Worm (Caenorhabditis elegans) whole organism, young adult: ENCODE results near the gene R160.5.
"Not testable (repeated sequence)": the region's sequence is repeated elsewhere in the genome, so short reads cannot be mapped to it uniquely, and the experiment has no call there.

Experiments used
- C17E4.6 ChIP-seq: fragments of 200-800 bp; sonication (Bioruptor generic); IDR thresholded peaks from 2 replicates; pipeline ENCODE4 v1.3.6; 2022; ENCODE audit warnings: missing genetic modification reagents, missing genetic modification characterization, missing compliant biosample characterization
- D2030.7 ChIP-seq: fragments of 200-800 bp; sonication (Bioruptor generic); IDR thresholded peaks from 2 replicates; pipeline ENCODE4 v1.3.6; 2022; ENCODE audit warnings: missing genetic modification reagents, missing genetic modification characterization, missing compliant biosample characterization
- F33H1.4 ChIP-seq: fragments of 200-800 bp; sonication (Bioruptor generic); IDR thresholded peaks from 2 replicates; pipeline ENCODE4 v1.3.6; 2022; ENCODE audit warnings: missing genetic modification reagents, missing genetic modification characterization, missing compliant biosample characterization
- F37B4.10 ChIP-seq: fragments of 200-800 bp; sonication (Bioruptor generic); IDR thresholded peaks from 2 replicates; pipeline ENCODE4 v1.3.6; 2022; ENCODE audit warnings: missing genetic modification characterization, missing compliant biosample characterization
- F49E8.2 ChIP-seq: sonication (generic microtip); optimal IDR thresholded peaks from 3 replicates; lab custom pipeline; 2017; ENCODE audit warnings: missing genetic modification characterization, mild to moderate bottlenecking, missing compliant biosample characterization, antibody characterized with exemption, moderate library complexity; ENCODE audit not compliant: insufficient read depth
- K12H6.12 ChIP-seq: fragments of 200-800 bp; sonication (Bioruptor generic); optimal IDR thresholded peaks from 2 replicates; lab custom pipeline; 2018; ENCODE audit warnings: mild to moderate bottlenecking, missing genetic modification characterization, missing compliant biosample characterization
- ZK185.1 ChIP-seq: sonication (generic microtip); optimal IDR thresholded peaks from 2 replicates; lab custom pipeline; 2016; ENCODE audit warnings: mild to moderate bottlenecking, missing genetic modification characterization, missing compliant biosample characterization; ENCODE audit not compliant: poor library complexity, severe bottlenecking
- akir-1 ChIP-seq: fragments of 200-800 bp; sonication (Bioruptor generic); optimal IDR thresholded peaks from 2 replicates; lab custom pipeline; 2018; ENCODE audit warnings: mild to moderate bottlenecking, missing genetic modification characterization, moderate library complexity, missing compliant biosample characterization
- cebp-1 ChIP-seq, 2 experiments: fragments of 200-800 bp in 1 of 2; sonication (Bioruptor generic) in 1 of 2; sonication (generic microtip) in 1 of 2; IDR thresholded peaks in 1 of 2; optimal IDR thresholded peaks in 1 of 2; 2 replicates each; pipeline versions ENCODE4 v1.3.6 to Lab custom; 2017 to 2022; ENCODE audit warnings: missing compliant biosample characterization in 2 of 2, missing genetic modification characterization in 2 of 2, mild to moderate bottlenecking in 1 of 2, missing genetic modification reagents in 1 of 2, moderate library complexity in 1 of 2
- dox-1 ChIP-seq: fragments of 200-800 bp; sonication (Bioruptor generic); IDR thresholded peaks from 2 replicates; pipeline ENCODE4 v1.3.6; 2022; ENCODE audit warnings: missing genetic modification reagents, missing genetic modification characterization, missing compliant biosample characterization
- egl-18 ChIP-seq: fragments of 200-800 bp; sonication (Bioruptor generic); IDR thresholded peaks from 2 replicates; pipeline ENCODE4 v1.3.6; 2022; ENCODE audit warnings: missing genetic modification reagents, missing genetic modification characterization, missing compliant biosample characterization
- hlh-26 ChIP-seq: fragments of 200-800 bp; sonication (Bioruptor generic); conservative IDR thresholded peaks from 2 replicates; pipeline ENCODE4 v1.3.6; 2022; ENCODE audit warnings: missing genetic modification reagents, missing genetic modification characterization, missing compliant biosample characterization
- hsf-1 ChIP-seq: fragments of 200-800 bp; sonication (Bioruptor generic); IDR thresholded peaks from 2 replicates; pipeline ENCODE4 v1.3.6; 2022; ENCODE audit warnings: missing genetic modification reagents, missing genetic modification characterization, missing compliant biosample characterization
- let-526 ChIP-seq: fragments of 200-800 bp; sonication (Bioruptor generic); IDR thresholded peaks from 2 replicates; pipeline ENCODE4 v1.3.6; 2022; ENCODE audit warnings: missing genetic modification reagents, missing genetic modification characterization, missing compliant biosample characterization
- lin-54 ChIP-seq: fragments of 200-800 bp; sonication (Bioruptor generic); optimal IDR thresholded peaks from 2 replicates; lab custom pipeline; 2018; ENCODE audit warnings: mild to moderate bottlenecking, missing genetic modification characterization, missing compliant biosample characterization
- lsl-1 ChIP-seq: fragments of 200-800 bp; sonication (Bioruptor generic); optimal IDR thresholded peaks from 2 replicates; lab custom pipeline; 2018; ENCODE audit warnings: mild to moderate bottlenecking, missing genetic modification characterization, moderate library complexity, missing compliant biosample characterization
- madf-10 ChIP-seq: sonication (generic microtip); optimal IDR thresholded peaks from 2 replicates; lab custom pipeline; 2016; ENCODE audit warnings: mild to moderate bottlenecking, missing genetic modification characterization, missing compliant biosample characterization
- madf-3 ChIP-seq: fragments of 200-800 bp; sonication (Bioruptor generic); IDR thresholded peaks from 2 replicates; pipeline ENCODE4 v1.3.6; 2022; ENCODE audit warnings: missing genetic modification reagents, missing genetic modification characterization, missing compliant biosample characterization
- mes-4 ChIP-seq: sonication (generic microtip); optimal IDR thresholded peaks from 2 replicates; lab custom pipeline; 2016; ENCODE audit warnings: missing genotype, missing genetic modification characterization, missing compliant biosample characterization
- mxl-1 ChIP-seq: sonication (generic microtip); optimal IDR thresholded peaks from 2 replicates; lab custom pipeline; 2016; ENCODE audit warnings: missing genetic modification characterization, missing compliant biosample characterization
- nfya-2 ChIP-seq: fragments of 200-800 bp; sonication (Bioruptor generic); IDR thresholded peaks from 2 replicates; pipeline ENCODE4 v1.3.6; 2022; ENCODE audit warnings: missing genetic modification reagents, missing genetic modification characterization, missing compliant biosample characterization
- nhr-90 ChIP-seq: sonication (generic microtip); optimal IDR thresholded peaks from 2 replicates; lab custom pipeline; 2016; ENCODE audit warnings: missing genotype, mild to moderate bottlenecking, missing genetic modification characterization, missing compliant biosample characterization
- pbrm-1 ChIP-seq: fragments of 200-800 bp; sonication (Bioruptor generic); IDR thresholded peaks from 2 replicates; pipeline ENCODE4 v1.3.6; 2022; ENCODE audit warnings: missing genetic modification reagents, missing genetic modification characterization, missing compliant biosample characterization
- ztf-22 ChIP-seq: fragments of 200-800 bp; sonication (Bioruptor generic); optimal IDR thresholded peaks from 2 replicates; lab custom pipeline; 2018; ENCODE audit warnings: mild to moderate bottlenecking, missing genetic modification characterization, moderate library complexity, missing compliant biosample characterization

R160.5 gene

ce11 chrX:4350198-4350597 is 20.5 kb downstream of the R160.5 start, which contains the start of gene F14H12.2:
Gene F14H12.2, plus strand, starts transcription at chrX:4350498.
- TF ChIP-seq madf-10 (tag; lab: Kevin White, UChicago) (no peak), F33H1.4 (GFP tag; lab: Robert Waterston, UW) (no peak), F49E8.2 (tag; lab: Kevin White, UChicago) (no peak), nhr-90 (tag; lab: Kevin White, UChicago) (no peak), F37B4.10 (GFP tag; lab: Robert Waterston, UW) (no peak)

ce11 chrX:4343915-4344314 is 26.7 kb downstream of the R160.5 start, which contains the start of gene F14H12.3:
Gene F14H12.3, plus strand, starts transcription at chrX:4344215.
- TF ChIP-seq hsf-1 (GFP tag; lab: Robert Waterston, UW) (no peak), ztf-22 (GFP tag; lab: Kevin White, UChicago) (no peak), K12H6.12 (tag; lab: Kevin White, UChicago) (no peak), akir-1 (GFP tag; lab: Kevin White, UChicago) (no peak), madf-3 (GFP tag; lab: Robert Waterston, UW) (no peak), mxl-1 (tag; lab: Kevin White, UChicago) (no peak), F33H1.4 (GFP tag; lab: Robert Waterston, UW) (no peak)
- TF ChIP-seq, all 124 proteins: peak for 0

- TF ChIP-seq lin-54 (GFP tag; lab: Kevin White, UChicago) (no peak), cebp-1 (GFP tag; IDR thresholded peaks at IDR 0.05; lab: Robert Waterston, UW) (no peak), cebp-1 (tag; optimal IDR thresholded peaks at IDR 0.05; lab: Kevin White, UChicago) (peak; percentile 83)
Measured at ce11 chrX:4342730-4343129, 27.9 kb downstream of the R160.5 start.

- TF ChIP-seq let-526 (GFP tag; lab: Robert Waterston, UW); pbrm-1 (GFP tag; lab: Robert Waterston, UW); mes-4 (tag; lab: Kevin White, UChicago): not testable (repeated sequence)
Measured at ce11 chrX:4339332-4339731, 31.3 kb downstream of the R160.5 start, which contains the start of gene cst-1. Gene cst-1, plus strand, starts transcription at chrX:4339632.

- not testable (repeated sequence) for TF ChIP-seq hlh-26 (GFP tag; lab: Robert Waterston, UW); D2030.7; C17E4.6 (GFP tag; lab: Robert Waterston, UW)
- TF ChIP-seq, all 124 proteins: peak for 0; not testable (repeated sequence) for 124
Measured at ce11 chrX:4335950-4336349, 34.7 kb downstream of the R160.5 start, which contains the start of gene cst-2. Gene cst-2, minus strand, starts transcription at chrX:4336050.

ce11 chrX:4332305-4332704 is 38.4 kb downstream of the R160.5 start, which contains the start of gene C24A8.6:
Gene C24A8.6, minus strand, starts transcription at chrX:4332405.
- TF ChIP-seq egl-18 (GFP tag; lab: Robert Waterston, UW); ZK185.1 (tag; lab: Kevin White, UChicago); nfya-2 (GFP tag; lab: Robert Waterston, UW): not testable (repeated sequence)

- no peak for TF ChIP-seq lsl-1 (GFP tag; lab: Kevin White, UChicago)
- TF ChIP-seq dox-1 (GFP tag; lab: Robert Waterston, UW), result no peak
- no peak for TF ChIP-seq hlh-26 (GFP tag; lab: Robert Waterston, UW)
Measured at ce11 chrX:4328816-4329215, 41.8 kb downstream of the R160.5 start, which contains the start of gene C24A8.5. Gene C24A8.5, minus strand, starts transcription at chrX:4328916.
